Fruit fly (Drosophila melanogaster): ENCODE measurements around the gene D2hgdh.

The D2hgdh gene

DNA sequence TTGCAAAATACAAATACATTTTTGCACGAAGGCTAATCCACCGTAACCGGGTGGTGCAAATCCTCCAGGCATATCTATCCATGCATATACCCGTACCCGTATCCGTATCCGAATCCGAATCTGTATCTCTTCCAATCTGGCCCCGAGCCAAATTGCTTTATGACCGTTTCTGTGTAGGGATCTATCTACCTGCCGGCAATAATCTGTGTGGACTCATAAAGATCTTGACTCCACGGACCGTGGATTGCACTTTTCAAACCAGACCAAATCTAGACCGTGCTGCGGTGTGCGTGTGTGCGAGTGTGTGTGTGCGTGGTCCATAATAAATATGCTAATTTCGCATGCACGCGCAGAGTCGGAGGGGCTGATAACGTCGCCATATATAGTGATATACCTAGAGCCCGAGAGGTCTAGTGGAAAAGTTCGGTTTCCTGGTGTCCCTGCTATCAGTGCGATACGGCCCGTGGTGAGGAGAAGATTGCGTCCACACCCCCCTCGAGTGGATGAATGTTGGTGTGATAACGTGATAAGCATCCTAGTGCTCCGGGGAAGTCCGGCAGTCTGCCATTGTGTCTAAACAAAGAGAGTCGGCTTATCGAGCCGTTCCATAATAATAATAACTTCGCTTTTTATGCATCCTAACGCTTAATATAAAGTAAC is 1.1 kb downstream of the D2hgdh start (continued):
- TF ChIP-seq gsb-n (tag; optimal IDR thresholded peaks at IDR 0.05) (no peak), tx (GFP tag; optimal IDR thresholded peaks at IDR 0.05) (no peak), CG11560 (tag; IDR thresholded peaks at IDR 0.05) (no peak), Camta (GFP tag; optimal IDR thresholded peaks at IDR 0.05) (no peak), CG11723 (GFP tag; optimal IDR thresholded peaks at IDR 0.05) (no peak), CG14710 (tag; optimal IDR thresholded peaks at IDR 0.05) (no peak), sisA (GFP tag; IDR thresholded peaks at IDR 0.05) (no peak), sd (tag; optimal IDR thresholded peaks at IDR 0.05) (peak; percentile 11), Dfd (GFP tag; optimal IDR thresholded peaks at IDR 0.05) (no peak), Meics (GFP tag; optimal IDR thresholded peaks at IDR 0.05) (no peak), HHEX (GFP tag; optimal IDR thresholded peaks at IDR 0.05) (no peak), Dad (GFP tag; optimal IDR thresholded peaks at IDR 0.05) (no peak), CG10462 (GFP tag; optimal IDR thresholded peaks at IDR 0.05) (no peak), CG9932 (GFP tag; IDR thresholded peaks at IDR 0.05) (no peak), CG6813 (GFP tag; optimal IDR thresholded peaks at IDR 0.05) (no peak), CG12942 (GFP tag; optimal IDR thresholded peaks at IDR 0.05) (no peak), cad (GFP tag; optimal IDR thresholded peaks at IDR 0.05) (peak; percentile 95), Ada2b (GFP tag; IDR thresholded peaks at IDR 0.05) (peak; percentile 1; the same call in 1 of the 2 replicates), twi (tag; optimal IDR thresholded peaks at IDR 0.05) (no peak), zen (tag; optimal IDR thresholded peaks at IDR 0.05) (peak; percentile 39), so (GFP tag; IDR thresholded peaks at IDR 0.05) (no peak), CG9609 (GFP tag; optimal IDR thresholded peaks at IDR 0.05) (no peak), Ptx1 (GFP tag; IDR thresholded peaks at IDR 0.05) (no peak), CG10431 (GFP tag; optimal IDR thresholded peaks at IDR 0.05) (no peak), pfk (GFP tag; optimal IDR thresholded peaks at IDR 0.05) (no peak), lov (optimal IDR thresholded peaks at IDR 0.05) (no peak), lov (GFP tag; IDR thresholded peaks at IDR 0.05) (no peak), vvl (GFP tag; IDR thresholded peaks at IDR 0.05) (0 out of 2 replicates have a peak, but pooled peaks have one; percentile 10), yki (optimal IDR thresholded peaks at IDR 0.05) (no peak), CG9437 (GFP tag; optimal IDR thresholded peaks at IDR 0.05) (no peak), Tbp (GFP tag; optimal IDR thresholded peaks at IDR 0.05) (no peak), CG12104 (GFP tag; optimal IDR thresholded peaks at IDR 0.05) (no peak), CG10543 (GFP tag; optimal IDR thresholded peaks at IDR 0.05) (peak; percentile 47), sug (tag; optimal IDR thresholded peaks at IDR 0.05) (peak; percentile 60), NC2α (GFP tag; optimal IDR thresholded peaks at IDR 0.05) (no peak), C15 (GFP tag; IDR thresholded peaks at IDR 0.05) (no peak), CG8924 (tag; optimal IDR thresholded peaks at IDR 0.05) (no peak), gcm2 (GFP tag; optimal IDR thresholded peaks at IDR 0.05) (no peak), CG18262 (tag; optimal IDR thresholded peaks at IDR 0.05) (no peak), Sry-β (GFP tag; optimal IDR thresholded peaks at IDR 0.05) (no peak), croc (GFP tag; conservative IDR thresholded peaks at IDR 0.05) (no peak), Atf6 (GFP tag; IDR thresholded peaks at IDR 0.05) (no peak), CG33557 (GFP tag; optimal IDR thresholded peaks at IDR 0.05) (no peak), knrl (GFP tag; IDR thresholded peaks at IDR 0.05; ENCODE audit: partially characterized antibody) (no peak), CG1832 (GFP tag; optimal IDR thresholded peaks at IDR 0.05) (no peak), ro (GFP tag; IDR thresholded peaks at IDR 0.05) (no peak), CG34422 (GFP tag; IDR thresholded peaks at IDR 0.05) (no peak), Xbp1 (GFP tag; optimal IDR thresholded peaks at IDR 0.05) (no peak), dysf (GFP tag; IDR thresholded peaks at IDR 0.05) (no peak), Drgx (GFP tag; IDR thresholded peaks at IDR 0.05) (no peak), Dip2 (GFP tag; IDR thresholded peaks at IDR 0.05) (no peak), CG11696 (GFP tag; IDR thresholded peaks at IDR 0.05) (no peak)
